Fruit fly (Drosophila melanogaster): Measurements from ENCODE around the gene CG8086.

- no peak for TF ChIP-seq CG8478 (optimal IDR thresholded peaks at IDR 0.05)
- TF ChIP-seq CTCF (optimal IDR thresholded peaks at IDR 0.05) = no peak
These were observed 33.4 kb upstream of the CG8086 start for dm6 chr2L:8290653-8291233.
